Worm (Caenorhabditis elegans) whole organism, L3 larva: ENCODE data around the gene fntb-1.

Source experiments
- R02D3.7 ChIP-seq: fragments of 150-350 bp; optimal IDR thresholded peaks from 2 replicates; lab custom pipeline; 2014; ENCODE audit warnings: missing biosample characterization, missing genetic modification characterization
- eor-1 ChIP-seq, 2 experiments: fragments of 150-350 bp; optimal IDR thresholded peaks; 2 replicates each; lab custom pipeline; 2014 to 2018; ENCODE audit warnings: missing biosample characterization in 2 of 2, missing genetic modification characterization in 2 of 2
- lin-15B ChIP-seq: fragments of 150-350 bp; optimal IDR thresholded peaks from 2 replicates; lab custom pipeline; 2014; ENCODE audit warnings: missing biosample characterization, missing genetic modification characterization
- nhr-25 ChIP-seq: sonication (generic microtip); optimal IDR thresholded peaks from 2 replicates; lab custom pipeline; 2017; ENCODE audit warnings: missing biosample characterization, missing genetic modification characterization
- nhr-77 ChIP-seq: fragments of 150-350 bp; optimal IDR thresholded peaks from 2 replicates; lab custom pipeline; 2014; ENCODE audit warnings: missing biosample characterization, missing genetic modification characterization
- pqm-1 ChIP-seq: fragments of 150-350 bp; optimal IDR thresholded peaks from 2 replicates; lab custom pipeline; 2017; ENCODE audit warnings: missing biosample characterization, missing genetic modification characterization, inconsistent platforms
- ztf-11 ChIP-seq: fragments of 150-350 bp; optimal IDR thresholded peaks from 2 replicates; lab custom pipeline; 2014; ENCODE audit warnings: missing biosample characterization, missing genetic modification characterization

DNA sequence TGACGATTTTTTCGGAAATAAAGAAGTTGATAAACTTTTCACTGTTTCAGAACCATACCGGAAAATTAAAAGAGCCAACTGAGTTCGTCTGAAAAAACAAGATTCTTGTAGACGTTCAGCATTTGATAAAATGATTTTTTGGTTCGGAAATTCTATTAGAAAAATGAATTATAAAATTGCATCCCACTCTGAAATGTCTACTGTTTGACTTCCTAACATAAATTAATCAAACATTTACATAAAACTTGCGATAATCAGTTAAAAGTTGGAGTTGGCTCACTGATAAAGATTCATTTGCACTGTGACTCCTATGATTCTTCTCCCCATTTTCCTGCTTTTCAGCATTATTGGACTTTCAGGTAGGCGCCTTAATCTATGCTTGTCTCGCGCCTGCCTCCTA lies 21.5 kb downstream of the fntb-1 start, which contains the start of gene clec-57:
- TF ChIP-seq ztf-11 (no peak), R02D3.7 (no peak), pqm-1 (tag; lab: Kevin White, UChicago) (no peak), nhr-25 (tag; lab: Kevin White, UChicago) (no peak), nhr-77 (tag; lab: Kevin White, UChicago) (no peak), eor-1 (tag; optimal IDR thresholded peaks at IDR 0.05; lab: Kevin White, UChicago) (no peak), lin-15B (tag; lab: Kevin White, UChicago) (no peak)
